Fruit fly (Drosophila melanogaster): ENCODE measurements around the gene CG8236.

DNA sequence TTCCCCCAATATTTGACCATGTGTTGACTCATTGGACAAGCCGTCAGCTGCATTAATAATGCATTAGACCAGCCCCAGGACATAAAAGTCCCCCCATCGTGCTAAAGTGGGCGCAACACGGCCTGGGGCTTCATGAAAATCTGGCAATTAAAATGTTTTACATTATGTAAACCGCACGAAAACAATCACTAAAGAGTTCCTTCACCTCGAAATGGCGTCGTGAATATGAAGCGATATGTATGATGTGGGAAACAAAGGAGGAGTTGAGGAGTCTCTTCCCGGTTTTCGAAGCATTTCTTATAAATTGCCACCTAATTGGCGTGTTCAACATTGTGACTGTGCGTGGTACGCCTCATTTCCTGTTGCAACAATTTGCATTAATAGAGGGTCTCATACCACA, 26.5 kb upstream of the CG8236 start:
- peak; percentile 65 for TF ChIP-seq EcR (GFP tag; optimal IDR thresholded peaks at IDR 0.05)
- no peak for TF ChIP-seq CG10348 (GFP tag; IDR thresholded peaks at IDR 0.05)
- TF ChIP-seq CG32121 (GFP tag; IDR thresholded peaks at IDR 0.05) = no peak
- no peak for TF ChIP-seq D1 (tag; optimal IDR thresholded peaks at IDR 0.05)
- TF ChIP-seq Pif1A (GFP tag; optimal IDR thresholded peaks at IDR 0.05) = no peak
- no peak for TF ChIP-seq fd96Ca (GFP tag; IDR thresholded peaks at IDR 0.05)
- TF ChIP-seq CG17806 (tag; optimal IDR thresholded peaks at IDR 0.05) = no peak
- no peak for TF ChIP-seq Snoo (tag; optimal IDR thresholded peaks at IDR 0.05)
